Worm (Caenorhabditis elegans): ENCODE results near the gene C30G7.4.

ce11 chrV:14991489-14991888 lies 44.6 kb upstream of the C30G7.4 start:
- TF ChIP-seq ref-1 (GFP tag; conservative IDR thresholded peaks at IDR 0.05) = no peak
- TF ChIP-seq tab-1 (GFP tag; IDR thresholded peaks at IDR 0.05) = no peak
- no peak for TF ChIP-seq med-1 (GFP tag; optimal IDR thresholded peaks at IDR 0.05; ENCODE audit: insufficient read depth)
- no peak for TF ChIP-seq flt-1 (GFP tag; IDR thresholded peaks at IDR 0.05)
- no peak for TF ChIP-seq ztf-23 (GFP tag; IDR thresholded peaks at IDR 0.05)

Measured in whole organism, midembryonic.